Worm (Caenorhabditis elegans): ENCODE measurements around the gene T22E5.6.

- TF ChIP-seq lin-13 (tag; optimal IDR thresholded peaks at IDR 0.05) (no peak), ces-1 (GFP tag; optimal IDR thresholded peaks at IDR 0.05) (no peak), ham-2 (GFP tag; optimal IDR thresholded peaks at IDR 0.05) (no peak), nhr-76 (tag; optimal IDR thresholded peaks at IDR 0.05) (no peak), drap-1 (GFP tag; optimal IDR thresholded peaks at IDR 0.05) (no peak), tbx-8 (GFP tag; optimal IDR thresholded peaks at IDR 0.05) (no peak)
Observed at ce11 chrX:6448866-6449400, 32.7 kb upstream of the T22E5.6 start, which contains the start of gene fah-1.

All from whole organism, mixed stage, embryonic.